Fruit fly (Drosophila melanogaster) Kc167 (cell line): Measurements from ENCODE around the gene CG8907.

Experiments used
- Myc ChIP-seq: fragments of >200 bp; optimal IDR thresholded peaks from 2 replicates; lab custom pipeline; 2017; ENCODE audit warnings: missing external identifiers
- Sin3A ChIP-seq: fragments of >200 bp; optimal IDR thresholded peaks from 2 replicates; lab custom pipeline; 2018; ENCODE audit warnings: missing external identifiers
- h ChIP-seq: fragments of >200 bp; optimal IDR thresholded peaks from 3 replicates; lab custom pipeline; 2018; ENCODE audit warnings: missing external identifiers
- insv ChIP-seq: fragments of >200 bp; optimal IDR thresholded peaks from 3 replicates; lab custom pipeline; 2018; ENCODE audit warnings: missing external identifiers

DNA sequence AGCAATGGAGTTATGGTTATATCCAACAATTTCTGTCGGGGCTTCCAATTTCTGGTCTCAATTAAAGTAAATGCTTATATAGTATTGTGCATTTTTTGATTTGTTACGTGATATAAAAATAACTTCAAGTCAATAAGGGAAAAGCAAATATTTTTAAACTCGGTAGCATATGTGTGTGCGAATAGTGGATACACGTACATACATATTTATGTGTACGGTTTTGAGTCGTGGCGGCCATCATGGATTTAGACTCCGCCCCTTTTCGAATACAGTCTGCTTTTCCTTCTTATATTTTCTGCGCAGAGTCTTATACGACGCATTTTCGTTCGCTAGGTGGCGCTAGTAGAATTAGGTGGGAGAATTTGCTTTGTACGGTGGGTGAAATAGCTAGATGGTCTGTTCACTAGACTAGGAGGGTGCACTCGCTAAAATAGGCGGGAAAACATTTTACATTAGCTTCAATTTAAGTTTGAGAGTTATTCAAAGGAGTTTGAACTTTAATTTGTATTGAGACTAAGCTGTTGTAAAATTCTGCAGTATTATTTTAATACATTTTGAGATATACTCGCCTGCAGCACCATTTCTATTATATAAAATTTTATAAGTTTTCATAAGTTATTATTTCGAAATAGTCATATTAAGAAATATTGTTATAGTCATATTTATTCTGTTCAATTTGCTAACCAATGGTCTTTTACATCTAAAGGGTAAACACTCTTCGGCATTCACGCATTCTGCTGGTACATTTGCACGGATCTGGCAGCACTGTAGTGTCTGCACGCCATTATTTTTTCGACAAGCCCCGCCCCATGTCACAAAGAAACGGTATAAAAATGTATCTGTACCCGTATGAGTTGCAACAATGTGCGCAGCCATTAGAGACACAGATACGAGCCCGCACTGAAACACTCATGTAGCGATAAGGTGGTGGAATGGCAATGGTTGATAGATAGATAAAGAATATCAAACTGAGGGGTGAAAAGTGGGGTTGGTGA lies 38.4 kb upstream of the CG8907 start:
- no peak for TF ChIP-seq h (lab: Kevin White, UChicago)
- TF ChIP-seq Myc (lab: Kevin White, UChicago) = no peak
- no peak for TF ChIP-seq Sin3A (lab: Kevin White, UChicago)
- TF ChIP-seq insv (lab: Kevin White, UChicago) = no peak
